Fruit fly (Drosophila melanogaster) whole organism, embryonic: ENCODE results near the gene Usp5.

Experiments
- CG31224 ChIP-seq: fragments of 200-800 bp; sonication (Bioruptor generic); IDR thresholded peaks from 2 replicates; pipeline ENCODE4 v1.3.6; 2022; ENCODE audit warnings: missing biosample characterization, missing genetic modification characterization
- CTCF ChIP-seq: fragments of 200-800 bp; sonication (Bioruptor generic); optimal IDR thresholded peaks from 2 replicates; lab custom pipeline; 2017; ENCODE audit warnings: missing biosample characterization, mild to moderate bottlenecking, missing genetic modification characterization, moderate library complexity
- Trl ChIP-seq, 3 experiments: fragments of >200 bp in 2 of 3; fragments of 200-800 bp in 1 of 3; sonication (Bioruptor generic) in 1 of 3; optimal IDR thresholded peaks; 2 replicates in 1 of 3; 3 replicates in 2 of 3; lab custom pipeline; 2016 to 2017; ENCODE audit warnings: missing biosample characterization in 1 of 3, missing genetic modification characterization in 1 of 3

DNA sequence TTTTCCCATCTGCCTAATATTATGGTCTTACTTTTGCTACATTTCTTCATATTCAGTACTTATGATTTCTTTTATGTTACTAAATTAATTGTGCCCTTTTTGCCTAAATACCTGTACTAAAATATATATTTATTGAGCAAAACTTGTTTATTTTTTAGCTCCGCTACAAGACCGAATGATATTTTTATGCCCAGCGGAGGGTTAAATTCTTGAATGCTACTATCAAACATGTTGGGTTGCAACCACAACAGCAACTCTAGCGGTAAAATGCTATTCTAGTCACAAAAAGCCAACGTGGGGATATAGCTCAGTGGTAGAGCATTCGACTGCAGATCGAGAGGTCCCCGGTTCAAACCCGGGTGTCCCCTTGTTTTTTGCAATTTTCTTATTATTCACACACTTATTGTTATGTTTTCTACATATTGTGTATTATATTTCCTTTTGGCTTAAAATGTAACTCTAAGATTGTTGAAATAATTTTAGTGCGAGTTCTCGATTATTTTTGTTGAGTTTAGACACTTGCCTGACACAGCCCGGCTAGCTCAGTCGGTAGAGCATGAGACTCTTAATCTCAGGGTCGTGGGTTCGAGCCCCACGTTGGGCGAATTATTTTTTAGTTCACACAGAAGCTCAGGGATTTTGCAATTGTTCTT, 52.0 kb downstream of the Usp5 start:
- TF ChIP-seq CG31224 (GFP tag; lab: Robert Waterston, UW), result no peak
- TF ChIP-seq CTCF (GFP tag; lab: Kevin White, UChicago), result no peak
- no peak for TF ChIP-seq Trl (optimal IDR thresholded peaks at IDR 0.05; lab: Kevin White, UChicago)
- TF ChIP-seq Trl (GFP tag; optimal IDR thresholded peaks at IDR 0.05; lab: Kevin White, UChicago), result no peak
